Worm (Caenorhabditis elegans) whole organism, midembryonic: Measurements from ENCODE around the gene F46B3.15.

Experiments
- T22C8.4 ChIP-seq: fragments of 200-800 bp; sonication (Bioruptor generic); IDR thresholded peaks from 2 replicates; pipeline ENCODE4 v1.3.6; 2022; ENCODE audit warnings: missing genetic modification characterization, missing compliant biosample characterization
- cog-1 ChIP-seq: sonication (generic microtip); optimal IDR thresholded peaks from 2 replicates; lab custom pipeline; 2016; ENCODE audit warnings: missing genetic modification characterization, missing compliant biosample characterization
- flt-1 ChIP-seq: fragments of 200-800 bp; sonication (Bioruptor generic); IDR thresholded peaks from 2 replicates; pipeline ENCODE4 v1.3.6; 2022; ENCODE audit warnings: missing genetic modification characterization, missing compliant biosample characterization
- klf-2 ChIP-seq: fragments of 200-800 bp; sonication (Bioruptor generic); conservative IDR thresholded peaks from 2 replicates; pipeline ENCODE4 v1.3.6; 2022; ENCODE audit warnings: missing genetic modification reagents, missing genetic modification characterization, missing compliant biosample characterization
- med-1 ChIP-seq: sonication (generic microtip); optimal IDR thresholded peaks from 2 replicates; lab custom pipeline; 2017; ENCODE audit warnings: missing genetic modification characterization, mild to moderate bottlenecking, missing compliant biosample characterization, antibody characterized with exemption, missing genetic modification reagents; ENCODE audit not compliant: insufficient read depth
- ref-1 ChIP-seq: fragments of 200-800 bp; sonication (Bioruptor generic); conservative IDR thresholded peaks from 2 replicates; pipeline ENCODE4 v1.3.6; 2022; ENCODE audit warnings: missing genetic modification reagents, missing genetic modification characterization, missing compliant biosample characterization
- tab-1 ChIP-seq: fragments of 200-800 bp; sonication (Bioruptor generic); IDR thresholded peaks from 2 replicates; pipeline ENCODE4 v1.3.6; 2022; ENCODE audit warnings: missing genetic modification characterization, missing compliant biosample characterization
- ztf-23 ChIP-seq: fragments of 200-800 bp; sonication (Bioruptor generic); IDR thresholded peaks from 2 replicates; pipeline ENCODE4 v1.3.6; 2022; ENCODE audit warnings: missing genetic modification reagents, missing genetic modification characterization, missing compliant biosample characterization
- ztf-29 ChIP-seq: fragments of 200-800 bp; sonication (Bioruptor generic); IDR thresholded peaks from 2 replicates; pipeline ENCODE4 v1.3.6; 2022; ENCODE audit warnings: missing genetic modification reagents, missing genetic modification characterization, missing compliant biosample characterization

The F46B3.15 gene

ce11 chrV:20660025-20660424, 26.5 kb upstream of the F46B3.15 start, which contains the start of gene W01F3.2:
Gene W01F3.2 (plus strand): TSS chrV:20660325.
- TF ChIP-seq cog-1 (no peak), T22C8.4 (GFP tag; lab: Robert Waterston, UW) (no peak), ztf-29 (GFP tag; lab: Robert Waterston, UW) (no peak), ztf-23 (GFP tag; lab: Robert Waterston, UW) (no peak), flt-1 (GFP tag; lab: Robert Waterston, UW) (no peak), med-1 (GFP tag; lab: Kevin White, UChicago) (no peak), tab-1 (GFP tag; lab: Robert Waterston, UW) (no peak), ref-1 (GFP tag; lab: Robert Waterston, UW) (no peak), klf-2 (no peak)

ce11 chrV:20656626-20657025, 23.1 kb upstream of the F46B3.15 start:
- no peak for TF ChIP-seq ztf-23 (GFP tag; lab: Robert Waterston, UW)
- no peak for TF ChIP-seq ztf-29 (GFP tag; lab: Robert Waterston, UW)
- TF ChIP-seq med-1 (GFP tag; lab: Kevin White, UChicago) = no peak
- TF ChIP-seq T22C8.4 (GFP tag; lab: Robert Waterston, UW) = no peak
- no peak for TF ChIP-seq tab-1 (GFP tag; lab: Robert Waterston, UW)
- TF ChIP-seq flt-1 (GFP tag; lab: Robert Waterston, UW) = no peak
- TF ChIP-seq klf-2 = no peak
- TF ChIP-seq ref-1 (GFP tag; lab: Robert Waterston, UW) = no peak
- TF ChIP-seq cog-1 = no peak

- TF ChIP-seq T22C8.4 (GFP tag; lab: Robert Waterston, UW) (no peak), cog-1 (no peak), ztf-23 (GFP tag; lab: Robert Waterston, UW) (no peak), med-1 (GFP tag; lab: Kevin White, UChicago) (no peak), ztf-29 (GFP tag; lab: Robert Waterston, UW) (no peak), ref-1 (GFP tag; lab: Robert Waterston, UW) (no peak), flt-1 (GFP tag; lab: Robert Waterston, UW) (no peak), klf-2 (no peak), tab-1 (GFP tag; lab: Robert Waterston, UW) (no peak)
Measured at ce11 chrV:20655174-20655573, 21.7 kb upstream of the F46B3.15 start.

- TF ChIP-seq med-1 (GFP tag; lab: Kevin White, UChicago) (no peak), T22C8.4 (GFP tag; lab: Robert Waterston, UW) (no peak), cog-1 (no peak), ztf-23 (GFP tag; lab: Robert Waterston, UW) (no peak), ref-1 (GFP tag; lab: Robert Waterston, UW) (no peak), ztf-29 (GFP tag; lab: Robert Waterston, UW) (no peak), tab-1 (GFP tag; lab: Robert Waterston, UW) (no peak), flt-1 (GFP tag; lab: Robert Waterston, UW) (no peak), klf-2 (no peak)
Measured at ce11 chrV:20654350-20654749, 20.8 kb upstream of the F46B3.15 start, which contains the start of gene mnr-1. Gene mnr-1 (plus strand): TSS chrV:20654650.

ce11 chrV:20651923-20652322, 18.4 kb upstream of the F46B3.15 start:
- TF ChIP-seq tab-1 (GFP tag; lab: Robert Waterston, UW) (no peak), ztf-29 (GFP tag; lab: Robert Waterston, UW) (no peak), flt-1 (GFP tag; lab: Robert Waterston, UW) (no peak), ztf-23 (GFP tag; lab: Robert Waterston, UW) (no peak), cog-1 (no peak), klf-2 (no peak), med-1 (GFP tag; lab: Kevin White, UChicago) (no peak), ref-1 (GFP tag; lab: Robert Waterston, UW) (no peak)

ce11 chrV:20648868-20649267, 15.3 kb upstream of the F46B3.15 start:
- TF ChIP-seq cog-1 = no peak
- TF ChIP-seq klf-2 = no peak

ce11 chrV:20645479-20645878, 12.0 kb upstream of the F46B3.15 start:
- no peak for TF ChIP-seq cog-1
- no peak for TF ChIP-seq ztf-23 (GFP tag; lab: Robert Waterston, UW)
- TF ChIP-seq T22C8.4 (GFP tag; lab: Robert Waterston, UW) = no peak
- TF ChIP-seq flt-1 (GFP tag; lab: Robert Waterston, UW) = no peak
- no peak for TF ChIP-seq med-1 (GFP tag; lab: Kevin White, UChicago)
- no peak for TF ChIP-seq klf-2
- TF ChIP-seq ref-1 (GFP tag; lab: Robert Waterston, UW) = no peak
- TF ChIP-seq tab-1 (GFP tag; lab: Robert Waterston, UW) = no peak
- no peak for TF ChIP-seq ztf-29 (GFP tag; lab: Robert Waterston, UW)

- TF ChIP-seq tab-1 (GFP tag; lab: Robert Waterston, UW) (no peak), med-1 (GFP tag; lab: Kevin White, UChicago) (no peak), T22C8.4 (GFP tag; lab: Robert Waterston, UW) (no peak)
Measured at ce11 chrV:20641896-20642295, 8.4 kb upstream of the F46B3.15 start, which contains the start of gene srxa-15. Gene srxa-15 (plus strand): TSS chrV:20642196.

ce11 chrV:20639294-20639693, 5.8 kb upstream of the F46B3.15 start, which contains the start of gene srxa-14:
Gene srxa-14 (plus strand): TSS chrV:20639594.
- TF ChIP-seq T22C8.4 (GFP tag; lab: Robert Waterston, UW) (no peak), ztf-23 (GFP tag; lab: Robert Waterston, UW) (no peak), med-1 (GFP tag; lab: Kevin White, UChicago) (no peak), flt-1 (GFP tag; lab: Robert Waterston, UW) (no peak), ref-1 (GFP tag; lab: Robert Waterston, UW) (no peak), ztf-29 (GFP tag; lab: Robert Waterston, UW) (no peak), tab-1 (GFP tag; lab: Robert Waterston, UW) (no peak), klf-2 (no peak), cog-1 (no peak)

ce11 chrV:20638344-20638743, 4.8 kb upstream of the F46B3.15 start, which contains the start of gene Y44A6B.3:
Gene Y44A6B.3 (minus strand): TSS chrV:20638444.
- TF ChIP-seq ref-1 (GFP tag; lab: Robert Waterston, UW) (no peak), cog-1 (no peak), flt-1 (GFP tag; lab: Robert Waterston, UW) (no peak), ztf-29 (GFP tag; lab: Robert Waterston, UW) (no peak), T22C8.4 (GFP tag; lab: Robert Waterston, UW) (no peak), klf-2 (no peak), med-1 (GFP tag; lab: Kevin White, UChicago) (no peak), ztf-23 (GFP tag; lab: Robert Waterston, UW) (no peak)
